Worm (Caenorhabditis elegans) whole organism, early embryonic: ENCODE measurements around the gene ift-74.

Source experiments
- B0310.2 ChIP-seq: sonication (generic microtip); optimal IDR thresholded peaks from 2 replicates; lab custom pipeline; 2016; ENCODE audit warnings: mild to moderate bottlenecking, missing genetic modification characterization, missing compliant biosample characterization
- F13C5.2 ChIP-seq: sonication (generic microtip); optimal IDR thresholded peaks from 2 replicates; lab custom pipeline; 2017; ENCODE audit warnings: mild to moderate bottlenecking, missing genetic modification characterization, inconsistent platforms, missing compliant biosample characterization
- aly-1 ChIP-seq: sonication (generic microtip); optimal IDR thresholded peaks from 2 replicates; lab custom pipeline; 2016; ENCODE audit warnings: missing genetic modification characterization, missing compliant biosample characterization
- ama-1 ChIP-seq: fragments of 150-350 bp; optimal IDR thresholded peaks from 2 replicates; lab custom pipeline; 2014
- ceh-13 ChIP-seq: fragments of 200-800 bp; sonication (Bioruptor generic); optimal IDR thresholded peaks from 2 replicates; lab custom pipeline; 2018; ENCODE audit warnings: mild to moderate bottlenecking, missing genetic modification characterization, missing compliant biosample characterization
- ceh-36 ChIP-seq: sonication (generic microtip); optimal IDR thresholded peaks from 2 replicates; lab custom pipeline; 2016; ENCODE audit warnings: missing genetic modification characterization, inconsistent platforms, missing compliant biosample characterization
- ets-7 ChIP-seq: sonication (generic microtip); optimal IDR thresholded peaks from 2 replicates; lab custom pipeline; 2016; ENCODE audit warnings: missing genotype, missing genetic modification characterization, missing compliant biosample characterization
- flt-1 ChIP-seq: fragments of 200-800 bp; sonication (Bioruptor generic); IDR thresholded peaks from 2 replicates; pipeline ENCODE4 v1.3.6; 2022; ENCODE audit warnings: missing genetic modification characterization, missing compliant biosample characterization
- hmbx-1 ChIP-seq: sonication (generic microtip); optimal IDR thresholded peaks from 2 replicates; lab custom pipeline; 2016; ENCODE audit warnings: mild to moderate bottlenecking, missing genetic modification characterization, missing compliant biosample characterization
- hmg-4 ChIP-seq: fragments of 200-800 bp; sonication (Bioruptor generic); optimal IDR thresholded peaks from 2 replicates; lab custom pipeline; 2018; ENCODE audit warnings: mild to moderate bottlenecking, missing genetic modification characterization, missing compliant biosample characterization
- hnd-1 ChIP-seq: sonication (generic microtip); optimal IDR thresholded peaks from 2 replicates; lab custom pipeline; 2016; ENCODE audit warnings: missing genetic modification characterization, missing compliant biosample characterization
- pes-1 ChIP-seq: fragments of 200-800 bp; sonication (Bioruptor generic); IDR thresholded peaks from 2 replicates; pipeline ENCODE4 v1.3.6; 2022; ENCODE audit warnings: missing genetic modification reagents, missing genetic modification characterization, missing compliant biosample characterization
- scrt-1 ChIP-seq: fragments of 200-800 bp; sonication (Bioruptor generic); IDR thresholded peaks from 2 replicates; pipeline ENCODE4 v1.3.6; 2022; ENCODE audit warnings: missing genetic modification characterization, missing compliant biosample characterization
- sea-1 ChIP-seq: fragments of 200-800 bp; sonication (Bioruptor generic); conservative IDR thresholded peaks from 2 replicates; pipeline ENCODE4 v1.3.6; 2022; ENCODE audit warnings: missing genetic modification characterization, missing compliant biosample characterization
- tbx-11 ChIP-seq: fragments of 200-800 bp; sonication (Bioruptor generic); IDR thresholded peaks from 2 replicates; pipeline ENCODE4 v1.3.6; 2022; ENCODE audit warnings: missing genetic modification characterization, missing compliant biosample characterization
- tbx-37 ChIP-seq: fragments of 200-800 bp; sonication (Bioruptor generic); conservative IDR thresholded peaks from 2 replicates; pipeline ENCODE4 v1.3.6; 2022; ENCODE audit warnings: missing genetic modification reagents, missing genetic modification characterization, missing compliant biosample characterization
- tra-4 ChIP-seq: sonication (generic microtip); optimal IDR thresholded peaks from 2 replicates; lab custom pipeline; 2017; ENCODE audit warnings: missing genetic modification characterization, missing compliant biosample characterization

The ift-74 gene

ce11 chrII:6683663-6684285 lies 4.0 kb downstream of the ift-74 start, which contains the start of gene gyf-1:
Gene gyf-1, plus strand, starts transcription at chrII:6684235.
- no peak for TF ChIP-seq hmbx-1 (tag; lab: Kevin White, UChicago)
- TF ChIP-seq tbx-11 (GFP tag; lab: Robert Waterston, UW), result no peak
- TF ChIP-seq pes-1, result no peak
- no peak for TF ChIP-seq sea-1 (GFP tag; lab: Robert Waterston, UW)
- no peak for TF ChIP-seq ceh-13
- TF ChIP-seq hnd-1, result no peak
- no peak for TF ChIP-seq tbx-37 (GFP tag; lab: Robert Waterston, UW)
- TF ChIP-seq tra-4 (tag; lab: Kevin White, UChicago), result no peak

ce11 chrII:6685964-6686363 lies 6.1 kb downstream of the ift-74 start:
- TF ChIP-seq ceh-13, result no peak
- TF ChIP-seq B0310.2 (tag; lab: Kevin White, UChicago), result no peak
- TF ChIP-seq ama-1 (lab: Kevin White, UChicago), result no peak
- no peak for TF ChIP-seq tra-4 (tag; lab: Kevin White, UChicago)
- no peak for TF ChIP-seq scrt-1 (GFP tag; lab: Robert Waterston, UW)
- TF ChIP-seq tbx-11 (GFP tag; lab: Robert Waterston, UW), result no peak
- TF ChIP-seq hnd-1, result no peak
- TF ChIP-seq hmg-4 (GFP tag; lab: Kevin White, UChicago), result no peak
- no peak for TF ChIP-seq sea-1 (GFP tag; lab: Robert Waterston, UW)
- no peak for TF ChIP-seq F13C5.2
- TF ChIP-seq ceh-36 (tag; lab: Kevin White, UChicago), result no peak
- TF ChIP-seq pes-1, result no peak

ce11 chrII:6689088-6689487 lies 9.3 kb downstream of the ift-74 start:
- TF ChIP-seq B0310.2 (tag; lab: Kevin White, UChicago), result no peak

- TF ChIP-seq scrt-1 (GFP tag; lab: Robert Waterston, UW), result no peak
- TF ChIP-seq ama-1 (lab: Kevin White, UChicago), result no peak
- TF ChIP-seq pes-1, result no peak
- TF ChIP-seq ceh-36 (tag; lab: Kevin White, UChicago), result no peak
- TF ChIP-seq flt-1 (GFP tag; lab: Robert Waterston, UW), result no peak
- TF ChIP-seq sea-1 (GFP tag; lab: Robert Waterston, UW), result no peak
- TF ChIP-seq ets-7, result no peak
- no peak for TF ChIP-seq hmbx-1 (tag; lab: Kevin White, UChicago)
- no peak for TF ChIP-seq tbx-37 (GFP tag; lab: Robert Waterston, UW)
- no peak for TF ChIP-seq hmg-4 (GFP tag; lab: Kevin White, UChicago)
- TF ChIP-seq tbx-11 (GFP tag; lab: Robert Waterston, UW), result no peak
- TF ChIP-seq F13C5.2, result no peak
- no peak for TF ChIP-seq B0310.2 (tag; lab: Kevin White, UChicago)
These were observed 15.6 kb downstream of the ift-74 start, which contains the start of gene C18H9.5 for ce11 chrII:6695388-6695787. Gene C18H9.5, minus strand, starts transcription at chrII:6695566.

ce11 chrII:6698784-6699183 lies 19.0 kb downstream of the ift-74 start, which contains the start of gene C18H9.1:
Gene C18H9.1, plus strand, starts transcription at chrII:6699084.
- TF ChIP-seq pes-1 (no peak), scrt-1 (GFP tag; lab: Robert Waterston, UW) (no peak), tbx-37 (GFP tag; lab: Robert Waterston, UW) (no peak), F13C5.2 (no peak), B0310.2 (tag; lab: Kevin White, UChicago) (no peak), ceh-36 (tag; lab: Kevin White, UChicago) (no peak), tra-4 (tag; lab: Kevin White, UChicago) (no peak), hmg-4 (GFP tag; lab: Kevin White, UChicago) (no peak), sea-1 (GFP tag; lab: Robert Waterston, UW) (no peak), ets-7 (no peak), hnd-1 (no peak), hmbx-1 (tag; lab: Kevin White, UChicago) (no peak), ama-1 (lab: Kevin White, UChicago) (no peak), aly-1 (tag; lab: Kevin White, UChicago) (no peak), tbx-11 (GFP tag; lab: Robert Waterston, UW) (no peak), flt-1 (GFP tag; lab: Robert Waterston, UW) (no peak), ceh-13 (no peak)

- TF ChIP-seq ceh-36 (tag; lab: Kevin White, UChicago), result no peak
- TF ChIP-seq ets-7, result no peak
- no peak for TF ChIP-seq scrt-1 (GFP tag; lab: Robert Waterston, UW)
- no peak for TF ChIP-seq sea-1 (GFP tag; lab: Robert Waterston, UW)
- no peak for TF ChIP-seq pes-1
- no peak for TF ChIP-seq B0310.2 (tag; lab: Kevin White, UChicago)
- no peak for TF ChIP-seq hmbx-1 (tag; lab: Kevin White, UChicago)
- no peak for TF ChIP-seq tbx-11 (GFP tag; lab: Robert Waterston, UW)
- no peak for TF ChIP-seq tbx-37 (GFP tag; lab: Robert Waterston, UW)
- no peak for TF ChIP-seq aly-1 (tag; lab: Kevin White, UChicago)
These were observed 21.7 kb downstream of the ift-74 start, which contains the start of gene C18H9.6 for ce11 chrII:6701497-6701896. Gene C18H9.6, minus strand, starts transcription at chrII:6701625.

- TF ChIP-seq flt-1 (GFP tag; lab: Robert Waterston, UW) (no peak), tra-4 (tag; lab: Kevin White, UChicago) (no peak), hmbx-1 (tag; lab: Kevin White, UChicago) (no peak), ets-7 (no peak), ceh-13 (no peak), B0310.2 (tag; lab: Kevin White, UChicago) (no peak), tbx-11 (GFP tag; lab: Robert Waterston, UW) (no peak), F13C5.2 (no peak), sea-1 (GFP tag; lab: Robert Waterston, UW) (no peak), ceh-36 (tag; lab: Kevin White, UChicago) (no peak), aly-1 (tag; lab: Kevin White, UChicago) (no peak), scrt-1 (GFP tag; lab: Robert Waterston, UW) (no peak), hnd-1 (no peak), tbx-37 (GFP tag; lab: Robert Waterston, UW) (no peak)
These were observed 25.9 kb downstream of the ift-74 start, which contains the start of gene rpy-1 for ce11 chrII:6705593-6706228. Gene rpy-1, minus strand, starts transcription at chrII:6705643.
